Fruit fly (Drosophila melanogaster): ENCODE results near the gene Ibf1.
A peak's percentile ranks its signal among the peaks of the same experiment; 100 is the strongest.

The Ibf1 gene

DNA sequence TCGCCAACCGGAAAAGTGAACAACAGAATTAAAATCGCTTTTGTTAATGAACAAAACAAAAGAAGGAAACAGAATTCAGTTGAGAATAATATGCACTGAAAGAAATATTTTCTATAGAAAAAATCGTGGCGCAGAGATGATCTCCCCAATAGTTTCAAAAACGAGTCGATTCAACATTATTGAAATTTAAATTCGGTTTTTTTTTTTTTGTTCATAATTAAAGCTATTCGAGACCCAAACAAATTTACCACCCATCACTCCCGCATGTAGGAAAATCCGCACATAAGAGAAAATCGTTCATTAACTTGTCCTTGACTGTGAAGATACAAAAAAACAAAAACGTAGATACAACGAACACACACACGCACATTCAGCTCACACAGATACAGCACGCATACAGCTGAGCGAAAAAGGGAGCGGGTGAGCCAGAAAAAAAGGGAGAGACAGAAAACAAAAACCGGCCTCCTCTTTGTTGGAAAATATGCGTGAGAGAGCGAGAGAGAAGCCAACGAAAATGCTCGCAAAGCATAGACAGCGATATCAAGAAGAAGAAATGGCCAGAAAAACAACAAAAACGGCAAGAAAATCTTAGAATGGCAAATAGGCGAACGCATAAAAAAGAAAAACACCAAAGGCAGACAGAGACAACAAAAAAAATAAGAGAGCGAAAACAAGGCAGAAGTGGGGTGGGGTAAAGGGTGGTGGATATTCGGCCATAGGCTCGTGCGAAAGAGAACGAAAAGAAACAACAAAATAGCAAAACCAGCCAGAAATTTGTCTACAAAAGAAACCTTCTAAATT, 38.5 kb upstream of the Ibf1 start (continued):
- no peak for TF ChIP-seq CG1529 (GFP tag; optimal IDR thresholded peaks at IDR 0.05)
- peak; percentile 56 for TF ChIP-seq CG9609 (GFP tag; optimal IDR thresholded peaks at IDR 0.05)
- no peak for TF ChIP-seq Lpt (GFP tag; optimal IDR thresholded peaks at IDR 0.05)
- TF ChIP-seq Hr39 (optimal IDR thresholded peaks at IDR 0.05), result no peak
- no peak for TF ChIP-seq Spps (tag; optimal IDR thresholded peaks at IDR 0.05)
- peak; percentile 17 for TF ChIP-seq tin (GFP tag; optimal IDR thresholded peaks at IDR 0.05)
- TF ChIP-seq Kr (GFP tag; optimal IDR thresholded peaks at IDR 0.05), result peak; percentile 8
- no peak for TF ChIP-seq CG10431 (GFP tag; optimal IDR thresholded peaks at IDR 0.05)
- no peak for TF ChIP-seq CG12236 (GFP tag; optimal IDR thresholded peaks at IDR 0.05)
- peak; percentile 30 for TF ChIP-seq fd3F (GFP tag; optimal IDR thresholded peaks at IDR 0.05)
- no peak for TF ChIP-seq CkIIα-i1 (GFP tag; IDR thresholded peaks at IDR 0.05)
- peak; percentile 20; the same call in 1 of the 2 replicates for TF ChIP-seq CG11247 (GFP tag; IDR thresholded peaks at IDR 0.05)
- TF ChIP-seq CG12391 (tag; optimal IDR thresholded peaks at IDR 0.05), result peak; percentile 14
- peak; percentile 64 for TF ChIP-seq CG34224 (GFP tag; IDR thresholded peaks at IDR 0.05; ENCODE audit: partially characterized antibody)
- TF ChIP-seq CG8281 (tag; optimal IDR thresholded peaks at IDR 0.05), result no peak
- peak in 1 of 2 experiments; percentile 56 for TF ChIP-seq eve (GFP tag; optimal IDR thresholded peaks at IDR 0.05)
- TF ChIP-seq crc (GFP tag; optimal IDR thresholded peaks at IDR 0.05), result peak; percentile 21
- TF ChIP-seq BtbVII (GFP tag; optimal IDR thresholded peaks at IDR 0.05), result no peak
- TF ChIP-seq Rfx (GFP tag; IDR thresholded peaks at IDR 0.05), result peak; percentile 83
- TF ChIP-seq Trl (optimal IDR thresholded peaks at IDR 0.05), result peak; percentile 73 to 95
- peak; percentile 7 for TF ChIP-seq Trl (GFP tag; optimal IDR thresholded peaks at IDR 0.05)
- TF ChIP-seq sqz (GFP tag; optimal IDR thresholded peaks at IDR 0.05), result peak; percentile 94
- peak; percentile 48; the same call in 1 of the 2 replicates for TF ChIP-seq unc-4 (GFP tag; IDR thresholded peaks at IDR 0.05; ENCODE audit: partially characterized antibody)
- peak; percentile 100 for TF ChIP-seq psq (GFP tag; optimal IDR thresholded peaks at IDR 0.05)
- TF ChIP-seq CG1832 (GFP tag; optimal IDR thresholded peaks at IDR 0.05), result peak; percentile 80
- TF ChIP-seq CG8478 (optimal IDR thresholded peaks at IDR 0.05), result no peak
- peak; percentile 52 for TF ChIP-seq zfh2 (GFP tag; optimal IDR thresholded peaks at IDR 0.05)
- peak; percentile 36 for TF ChIP-seq scrt (GFP tag; optimal IDR thresholded peaks at IDR 0.05)
- no peak for TF ChIP-seq prd (optimal IDR thresholded peaks at IDR 0.05)
- peak; percentile 49; the same call in 1 of the 3 replicates for TF ChIP-seq prd (GFP tag; IDR thresholded peaks at IDR 0.05)
- no peak for TF ChIP-seq CG18011 (GFP tag; optimal IDR thresholded peaks at IDR 0.05)
- TF ChIP-seq CG12769 (tag; optimal IDR thresholded peaks at IDR 0.05), result peak; percentile 40
- TF ChIP-seq NfI (GFP tag; optimal IDR thresholded peaks at IDR 0.05), result peak; percentile 35
- TF ChIP-seq sr (GFP tag; IDR thresholded peaks at IDR 0.05), result no peak
- TF ChIP-seq stwl (tag; optimal IDR thresholded peaks at IDR 0.05), result no peak
- TF ChIP-seq CG13296 (GFP tag; optimal IDR thresholded peaks at IDR 0.05), result no peak
- TF ChIP-seq sens (GFP tag), result peak; percentile 80
- peak; percentile 60 for TF ChIP-seq CG13287 (GFP tag; IDR thresholded peaks at IDR 0.05; ENCODE audit: partially characterized antibody)
- TF ChIP-seq CG4360 (GFP tag; IDR thresholded peaks at IDR 0.05), result peak; percentile 86
- TF ChIP-seq E2f1 (GFP tag; IDR thresholded peaks at IDR 0.05), result no peak
- TF ChIP-seq bsh (GFP tag; optimal IDR thresholded peaks at IDR 0.05), result peak; percentile 30 to 96
- TF ChIP-seq HmgZ (tag; optimal IDR thresholded peaks at IDR 0.05), result peak; percentile 44
- 0 out of 3 replicates have a peak, but pooled peaks have one; percentile 36 for TF ChIP-seq CG6175 (GFP tag; IDR thresholded peaks at IDR 0.05)
- no peak for TF ChIP-seq Gsc (GFP tag; IDR thresholded peaks at IDR 0.05)
- peak; percentile 45 for TF ChIP-seq Meics (GFP tag; optimal IDR thresholded peaks at IDR 0.05)
- peak; percentile 45; the same call in 1 of the 2 replicates for TF ChIP-seq CG14441 (GFP tag; IDR thresholded peaks at IDR 0.05)
- TF ChIP-seq CG32772 (GFP tag; IDR thresholded peaks at IDR 0.05), result no peak; the same call in 1 of the 2 replicates
- peak; percentile 1 for TF ChIP-seq HmgD (GFP tag; optimal IDR thresholded peaks at IDR 0.05)
- peak; percentile 36 for TF ChIP-seq Fer3 (tag; optimal IDR thresholded peaks at IDR 0.05)
- no peak for TF ChIP-seq Poxn (GFP tag; IDR thresholded peaks at IDR 0.05)
